Worm (Caenorhabditis elegans) whole organism, young adult: Measurements from ENCODE around the gene nspg-6.
A peak's percentile ranks its signal among the peaks of the same experiment; 100 is the strongest.
"Not testable (repeated sequence)": the region's sequence is repeated elsewhere in the genome, so short reads cannot be mapped to it uniquely, and the experiment has no call there.

Experiments
- B0019.2 ChIP-seq: fragments of 200-800 bp; sonication (Bioruptor generic); conservative IDR thresholded peaks from 2 replicates; pipeline ENCODE4 v1.3.6; 2022; ENCODE audit warnings: missing genetic modification reagents, missing genetic modification characterization, missing compliant biosample characterization
- B0336.3 ChIP-seq: fragments of 200-800 bp; sonication (Bioruptor generic); IDR thresholded peaks from 2 replicates; pipeline ENCODE4 v1.3.6; 2022; ENCODE audit warnings: missing genetic modification characterization, missing compliant biosample characterization
- F33H1.4 ChIP-seq: fragments of 200-800 bp; sonication (Bioruptor generic); IDR thresholded peaks from 2 replicates; pipeline ENCODE4 v1.3.6; 2022; ENCODE audit warnings: missing genetic modification reagents, missing genetic modification characterization, missing compliant biosample characterization
- F52B5.7 ChIP-seq: sonication (generic microtip); optimal IDR thresholded peaks from 2 replicates; lab custom pipeline; 2016; ENCODE audit warnings: mild to moderate bottlenecking, missing genetic modification characterization, missing compliant biosample characterization
- F57C9.4 ChIP-seq: sonication (generic microtip); optimal IDR thresholded peaks from 2 replicates; lab custom pipeline; 2017; ENCODE audit warnings: mild to moderate bottlenecking, missing genetic modification characterization, missing compliant biosample characterization
- K11D2.4 ChIP-seq: fragments of 200-800 bp; sonication (Bioruptor generic); IDR thresholded peaks from 2 replicates; pipeline ENCODE4 v1.3.6; 2022; ENCODE audit warnings: missing genetic modification reagents, missing genetic modification characterization, missing compliant biosample characterization
- T07F8.4 ChIP-seq: sonication (generic microtip); optimal IDR thresholded peaks from 2 replicates; lab custom pipeline; 2016; ENCODE audit warnings: mild to moderate bottlenecking, missing genetic modification characterization, moderate library complexity, missing compliant biosample characterization
- T26A5.8 ChIP-seq: sonication (generic microtip); optimal IDR thresholded peaks from 2 replicates; lab custom pipeline; 2016; ENCODE audit warnings: missing genetic modification characterization, missing compliant biosample characterization
- Y53F4B.3 ChIP-seq: fragments of 200-800 bp; sonication (Bioruptor generic); IDR thresholded peaks from 2 replicates; pipeline ENCODE4 v1.3.6; 2022; ENCODE audit warnings: missing genetic modification reagents, missing genetic modification characterization, missing compliant biosample characterization
- Y53G8AR.9 ChIP-seq: fragments of 200-800 bp; sonication (Bioruptor generic); conservative IDR thresholded peaks from 2 replicates; pipeline ENCODE4 v1.3.6; 2022; ENCODE audit warnings: missing genetic modification reagents, missing genetic modification characterization, missing compliant biosample characterization
- Y95B8A.8 ChIP-seq: fragments of 200-800 bp; sonication (Bioruptor generic); IDR thresholded peaks from 2 replicates; pipeline ENCODE4 v1.3.6; 2022; ENCODE audit warnings: missing genetic modification reagents, missing genetic modification characterization, missing compliant biosample characterization
- ama-1 ChIP-seq, 3 experiments: fragments of 150-350 bp in 1 of 3; sonication (generic microtip) in 2 of 3; optimal IDR thresholded peaks; 2 replicates each; lab custom pipeline; 2014 to 2018; ENCODE audit warnings: missing biosample characterization in 2 of 3, missing genetic modification characterization in 2 of 3, missing genetic modification reagents in 2 of 3
- attf-6 ChIP-seq: fragments of 200-800 bp; sonication (Bioruptor generic); IDR thresholded peaks from 2 replicates; pipeline ENCODE4 v1.3.6; 2022; ENCODE audit warnings: missing genetic modification reagents, missing genetic modification characterization, missing compliant biosample characterization
- cebp-1 ChIP-seq, 2 experiments: fragments of 200-800 bp in 1 of 2; sonication (Bioruptor generic) in 1 of 2; sonication (generic microtip) in 1 of 2; IDR thresholded peaks in 1 of 2; optimal IDR thresholded peaks in 1 of 2; 2 replicates each; pipeline versions ENCODE4 v1.3.6 to Lab custom; 2017 to 2022; ENCODE audit warnings: missing compliant biosample characterization in 2 of 2, missing genetic modification characterization in 2 of 2, mild to moderate bottlenecking in 1 of 2, missing genetic modification reagents in 1 of 2, moderate library complexity in 1 of 2
- chd-7 ChIP-seq: sonication (generic microtip); optimal IDR thresholded peaks from 2 replicates; lab custom pipeline; 2016; ENCODE audit warnings: mild to moderate bottlenecking, missing genetic modification characterization, moderate library complexity, missing compliant biosample characterization
- die-1 ChIP-seq: sonication (generic microtip); optimal IDR thresholded peaks from 2 replicates; lab custom pipeline; 2016; ENCODE audit warnings: missing genotype, mild to moderate bottlenecking, missing genetic modification characterization, missing compliant biosample characterization
- egrh-3 ChIP-seq: fragments of 200-800 bp; sonication (Bioruptor generic); IDR thresholded peaks from 2 replicates; pipeline ENCODE4 v1.3.6; 2022; ENCODE audit warnings: missing genetic modification reagents, missing genetic modification characterization, missing compliant biosample characterization
- ekl-4 ChIP-seq: fragments of 200-800 bp; sonication (Bioruptor generic); IDR thresholded peaks from 2 replicates; pipeline ENCODE4 v1.3.6; 2022; ENCODE audit warnings: missing genetic modification reagents, missing genetic modification characterization, missing compliant biosample characterization
- fkh-3 ChIP-seq: sonication (generic microtip); optimal IDR thresholded peaks from 2 replicates; lab custom pipeline; 2016; ENCODE audit warnings: mild to moderate bottlenecking, missing genetic modification characterization, missing compliant biosample characterization
- gei-17 ChIP-seq: fragments of 200-800 bp; sonication (Bioruptor generic); optimal IDR thresholded peaks from 2 replicates; lab custom pipeline; 2018; ENCODE audit warnings: mild to moderate bottlenecking, missing genetic modification characterization, missing compliant biosample characterization
- him-1 ChIP-seq: sonication (generic microtip); optimal IDR thresholded peaks from 2 replicates; lab custom pipeline; 2016; ENCODE audit warnings: missing genotype, missing genetic modification reagents, missing genetic modification characterization, missing compliant biosample characterization
- hmg-1.2 ChIP-seq: fragments of 200-800 bp; sonication (Bioruptor generic); IDR thresholded peaks from 2 replicates; pipeline ENCODE4 v1.3.6; 2022; ENCODE audit warnings: missing genetic modification reagents, missing genetic modification characterization, missing compliant biosample characterization
- lin-40 ChIP-seq: sonication (generic microtip); optimal IDR thresholded peaks from 2 replicates; lab custom pipeline; 2016; ENCODE audit warnings: missing genetic modification characterization, mild to moderate bottlenecking, missing compliant biosample characterization, missing genotype, missing genetic modification reagents
- lin-54 ChIP-seq: fragments of 200-800 bp; sonication (Bioruptor generic); optimal IDR thresholded peaks from 2 replicates; lab custom pipeline; 2018; ENCODE audit warnings: mild to moderate bottlenecking, missing genetic modification characterization, missing compliant biosample characterization
- mcd-1 ChIP-seq: fragments of 200-800 bp; sonication (Bioruptor generic); IDR thresholded peaks from 2 replicates; pipeline ENCODE4 v1.3.6; 2022; ENCODE audit warnings: missing genetic modification reagents, missing genetic modification characterization, missing compliant biosample characterization
- nfyb-1 ChIP-seq: fragments of 200-800 bp; sonication (Bioruptor generic); IDR thresholded peaks from 2 replicates; pipeline ENCODE4 v1.3.6; 2022; ENCODE audit warnings: missing genetic modification reagents, missing genetic modification characterization, missing compliant biosample characterization
- nhr-120 ChIP-seq: fragments of 200-800 bp; sonication (Bioruptor generic); IDR thresholded peaks from 2 replicates; pipeline ENCODE4 v1.3.6; 2022; ENCODE audit warnings: missing genetic modification characterization, missing compliant biosample characterization
- nhr-27 ChIP-seq: fragments of 200-800 bp; sonication (Bioruptor generic); optimal IDR thresholded peaks from 2 replicates; lab custom pipeline; 2018; ENCODE audit warnings: mild to moderate bottlenecking, missing genetic modification characterization, moderate library complexity, missing compliant biosample characterization
- nhr-80 ChIP-seq: sonication (generic microtip); optimal IDR thresholded peaks from 2 replicates; lab custom pipeline; 2016; ENCODE audit warnings: missing genetic modification characterization, missing compliant biosample characterization
- pbrm-1 ChIP-seq: fragments of 200-800 bp; sonication (Bioruptor generic); IDR thresholded peaks from 2 replicates; pipeline ENCODE4 v1.3.6; 2022; ENCODE audit warnings: missing genetic modification reagents, missing genetic modification characterization, missing compliant biosample characterization
- pha-4 ChIP-seq: fragments of 150-350 bp; sonication (generic microtip); optimal IDR thresholded peaks from 2 replicates; lab custom pipeline; 2014; ENCODE audit warnings: missing biosample characterization, missing genetic modification reagents, missing genetic modification characterization
- repo-1 ChIP-seq: sonication (generic microtip); optimal IDR thresholded peaks from 2 replicates; lab custom pipeline; 2017; ENCODE audit warnings: mild to moderate bottlenecking, missing genetic modification characterization, missing compliant biosample characterization
- rpc-1 ChIP-seq, 2 experiments: fragments of 150-350 bp in 1 of 2; sonication (generic microtip) in 1 of 2; optimal IDR thresholded peaks; 2 replicates each; lab custom pipeline; 2014 to 2018; ENCODE audit warnings: missing biosample characterization in 1 of 2, missing genetic modification characterization in 1 of 2, missing genetic modification reagents in 1 of 2, missing genotype in 1 of 2
- sea-2 ChIP-seq: fragments of 200-800 bp; sonication (Bioruptor generic); IDR thresholded peaks from 2 replicates; pipeline ENCODE4 v1.3.6; 2022; ENCODE audit warnings: missing genetic modification characterization, missing compliant biosample characterization
- snpc-1.1 ChIP-seq: sonication (generic microtip); optimal IDR thresholded peaks from 2 replicates; lab custom pipeline; 2017; ENCODE audit warnings: missing genetic modification characterization, mild to moderate bottlenecking, missing compliant biosample characterization, antibody characterized with exemption, moderate library complexity, missing genotype, missing genetic modification reagents; ENCODE audit not compliant: insufficient read depth
- snpc-4 ChIP-seq, 5 experiments: fragments of 150-350 bp in 1 of 5; sonication (generic microtip) in 4 of 5; optimal IDR thresholded peaks; 2 replicates each; lab custom pipeline; 2014 to 2018; ENCODE audit warnings: missing genetic modification characterization in 5 of 5, missing biosample characterization in 3 of 5, antibody characterized with exemption in 2 of 5, mild to moderate bottlenecking in 2 of 5, missing compliant biosample characterization in 2 of 5, missing genotype in 2 of 5, moderate library complexity in 2 of 5, missing genetic modification reagents in 1 of 5
- unc-62 ChIP-seq: fragments of 150-350 bp; optimal IDR thresholded peaks from 2 replicates; lab custom pipeline; 2014; ENCODE audit warnings: missing biosample characterization, missing genetic modification reagents, missing genetic modification characterization
- zim-3 ChIP-seq: sonication (generic microtip); optimal IDR thresholded peaks from 2 replicates; lab custom pipeline; 2017; ENCODE audit warnings: mild to moderate bottlenecking, missing genetic modification characterization, moderate library complexity, missing compliant biosample characterization
- ztf-22 ChIP-seq: fragments of 200-800 bp; sonication (Bioruptor generic); optimal IDR thresholded peaks from 2 replicates; lab custom pipeline; 2018; ENCODE audit warnings: mild to moderate bottlenecking, missing genetic modification characterization, moderate library complexity, missing compliant biosample characterization
- ztf-26 ChIP-seq: sonication (generic microtip); optimal IDR thresholded peaks from 2 replicates; lab custom pipeline; 2017; ENCODE audit warnings: missing genetic modification characterization, missing compliant biosample characterization

The nspg-6 gene

ce11 chrIII:7335220-7335619 is 20.4 kb upstream of the nspg-6 start, which contains the start of gene F56C9.10 (continued):
- TF ChIP-seq ztf-26 (tag; lab: Kevin White, UChicago) (peak; percentile 62), K11D2.4 (GFP tag; lab: Robert Waterston, UW) (0 out of 2 replicates have a peak, but pooled peaks have one; percentile 35), ztf-22 (no peak), F33H1.4 (peak; percentile 41), rpc-1 (optimal IDR thresholded peaks at IDR 0.05; lab: Kevin White, UChicago) (no peak), rpc-1 (tag; optimal IDR thresholded peaks at IDR 0.05; lab: Kevin White, UChicago) (no peak), egrh-3 (GFP tag; lab: Robert Waterston, UW) (no peak), gei-17 (GFP tag; lab: Kevin White, UChicago) (peak; percentile 43)

ce11 chrIII:7333906-7334531 is 19.2 kb upstream of the nspg-6 start:
- TF ChIP-seq mcd-1 (GFP tag; lab: Robert Waterston, UW) = peak; percentile 31; the same call in 1 of the 2 replicates
- peak; percentile 19 for TF ChIP-seq snpc-1.1 (tag; lab: Kevin White, UChicago)
- TF ChIP-seq Y53G8AR.9 (GFP tag; lab: Robert Waterston, UW) = peak; percentile 48; the same call in 1 of the 2 replicates
- TF ChIP-seq nfyb-1 (GFP tag; lab: Robert Waterston, UW) = peak; percentile 44; the same call in 1 of the 2 replicates
- TF ChIP-seq cebp-1 (GFP tag; IDR thresholded peaks at IDR 0.05; lab: Robert Waterston, UW) = peak; percentile 66; the same call in 1 of the 2 replicates
- TF ChIP-seq cebp-1 (tag; optimal IDR thresholded peaks at IDR 0.05; lab: Kevin White, UChicago) = peak; percentile 83
- TF ChIP-seq Y95B8A.8 = 0 out of 2 replicates have a peak, but pooled peaks have one; percentile 47
- TF ChIP-seq pbrm-1 (GFP tag; lab: Robert Waterston, UW) = 0 out of 2 replicates have a peak, but pooled peaks have one; percentile 12
- TF ChIP-seq hmg-1.2 (GFP tag; lab: Robert Waterston, UW) = peak; percentile 76
- TF ChIP-seq snpc-4 (GFP tag; optimal IDR thresholded peaks at IDR 0.05; lab: Kevin White, UChicago) = not testable (repeated sequence)
- peak in 3 of 4 experiments; percentile 52 to 71 (median 69) for TF ChIP-seq snpc-4 (tag; optimal IDR thresholded peaks at IDR 0.05; lab: Kevin White, UChicago)
- 0 out of 2 replicates have a peak, but pooled peaks have one; percentile 31 for TF ChIP-seq ekl-4 (GFP tag; lab: Robert Waterston, UW)
- peak; percentile 21 for TF ChIP-seq nhr-80 (tag; lab: Kevin White, UChicago)
- peak; percentile 23; the same call in 1 of the 2 replicates for TF ChIP-seq attf-6 (GFP tag; lab: Robert Waterston, UW)

ce11 chrIII:7331671-7332070 is 16.9 kb upstream of the nspg-6 start:
- TF ChIP-seq nhr-27 (tag; lab: Kevin White, UChicago) (no peak), snpc-1.1 (tag; lab: Kevin White, UChicago) (no peak), Y53F4B.3 (GFP tag; lab: Robert Waterston, UW) (no peak), die-1 (no peak), T07F8.4 (tag; lab: Kevin White, UChicago) (no peak), pbrm-1 (GFP tag; lab: Robert Waterston, UW) (no peak), unc-62 (no peak), zim-3 (no peak), T26A5.8 (no peak), him-1 (tag; lab: Kevin White, UChicago) (no peak)

- TF ChIP-seq pha-4 (tag; lab: Kevin White, UChicago) = no peak
- TF ChIP-seq F57C9.4 (tag; lab: Kevin White, UChicago) = peak; percentile 70
- peak; percentile 67 for TF ChIP-seq repo-1
- TF ChIP-seq B0336.3 (GFP tag; lab: Robert Waterston, UW) = peak; percentile 71
- no peak for TF ChIP-seq cebp-1 (GFP tag; IDR thresholded peaks at IDR 0.05; lab: Robert Waterston, UW)
- TF ChIP-seq cebp-1 (tag; optimal IDR thresholded peaks at IDR 0.05; lab: Kevin White, UChicago) = peak; percentile 33
- TF ChIP-seq fkh-3 = peak; percentile 27
- TF ChIP-seq nfyb-1 (GFP tag; lab: Robert Waterston, UW) = peak; percentile 72; the same call in 1 of the 2 replicates
- TF ChIP-seq nhr-120 (GFP tag; lab: Robert Waterston, UW) = no peak
- peak; percentile 51 for TF ChIP-seq ama-1 (optimal IDR thresholded peaks at IDR 0.05; lab: Kevin White, UChicago)
- TF ChIP-seq ama-1 (GFP tag; optimal IDR thresholded peaks at IDR 0.05; lab: Kevin White, UChicago) = no peak
- TF ChIP-seq F52B5.7 (tag; lab: Kevin White, UChicago) = peak; percentile 67
- peak; percentile 52 for TF ChIP-seq chd-7
- TF ChIP-seq lin-54 = peak; percentile 10
- no peak for TF ChIP-seq B0019.2 (GFP tag; lab: Robert Waterston, UW)
- TF ChIP-seq lin-40 (tag; lab: Kevin White, UChicago) = peak; percentile 18
- no peak for TF ChIP-seq sea-2 (GFP tag; lab: Robert Waterston, UW)
These were observed 14.5 kb upstream of the nspg-6 start, which contains the start of gene lab-2 for ce11 chrIII:7329155-7329732. lab-2 (minus strand) TSS chrIII:7329607.
